Worm (Caenorhabditis elegans) whole organism, late embryonic: Measurements from ENCODE around the gene vap-1.

Experiments
- ceh-45 ChIP-seq: fragments of 200-800 bp; sonication (Bioruptor generic); IDR thresholded peaks from 2 replicates; pipeline ENCODE4 v1.3.6; 2022; ENCODE audit warnings: missing genetic modification reagents, missing genetic modification characterization, missing compliant biosample characterization
- elt-2 ChIP-seq: sonication (generic microtip); optimal IDR thresholded peaks from 2 replicates; lab custom pipeline; 2016; ENCODE audit warnings: missing genetic modification reagents, missing genetic modification characterization, missing compliant biosample characterization
- elt-4 ChIP-seq: sonication (generic microtip); optimal IDR thresholded peaks from 2 replicates; lab custom pipeline; 2016; ENCODE audit warnings: missing genetic modification characterization, missing compliant biosample characterization
- nhr-232 ChIP-seq: sonication (generic microtip); optimal IDR thresholded peaks from 2 replicates; lab custom pipeline; 2016; ENCODE audit warnings: missing genetic modification characterization, missing compliant biosample characterization
- tbx-2 ChIP-seq: sonication (generic microtip); optimal IDR thresholded peaks from 2 replicates; lab custom pipeline; 2016; ENCODE audit warnings: missing genetic modification characterization, missing compliant biosample characterization

ce11 chrX:17352098-17352497, 44.3 kb downstream of the vap-1 start:
- TF ChIP-seq ceh-45 (GFP tag; lab: Robert Waterston, UW): no peak
- no peak for TF ChIP-seq elt-4 (tag; lab: Kevin White, UChicago)
- no peak for TF ChIP-seq tbx-2
- no peak for TF ChIP-seq nhr-232 (tag; lab: Kevin White, UChicago)
- TF ChIP-seq elt-2 (tag; lab: Kevin White, UChicago): no peak
